Worm (Caenorhabditis elegans): ENCODE data around the gene pzf-1.

Gene pzf-1

DNA sequence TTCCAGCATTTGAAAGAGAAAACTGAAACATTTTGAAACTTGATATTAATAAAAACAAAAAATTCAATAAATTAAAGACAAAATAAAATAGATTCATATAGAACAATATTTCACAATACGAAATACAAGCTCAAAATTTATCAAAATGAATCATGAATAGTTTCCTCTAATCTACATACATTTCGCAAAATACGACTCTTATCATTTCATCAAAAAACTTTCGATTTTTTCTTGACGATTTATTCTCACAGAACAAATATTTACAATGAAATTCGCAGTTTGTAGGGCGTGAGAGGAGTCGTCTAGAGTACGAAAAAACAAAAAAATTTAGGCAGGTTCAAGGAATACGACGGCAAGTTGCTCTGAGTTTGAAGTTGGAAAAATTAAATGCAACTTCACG is 38.1 kb downstream of the pzf-1 start:
- peak; percentile 57 for TF ChIP-seq elt-2 (tag; optimal IDR thresholded peaks at IDR 0.05)
- TF ChIP-seq fkh-4 (tag; optimal IDR thresholded peaks at IDR 0.05; ENCODE audit: borderline replicate concordance): no peak

DNA sequence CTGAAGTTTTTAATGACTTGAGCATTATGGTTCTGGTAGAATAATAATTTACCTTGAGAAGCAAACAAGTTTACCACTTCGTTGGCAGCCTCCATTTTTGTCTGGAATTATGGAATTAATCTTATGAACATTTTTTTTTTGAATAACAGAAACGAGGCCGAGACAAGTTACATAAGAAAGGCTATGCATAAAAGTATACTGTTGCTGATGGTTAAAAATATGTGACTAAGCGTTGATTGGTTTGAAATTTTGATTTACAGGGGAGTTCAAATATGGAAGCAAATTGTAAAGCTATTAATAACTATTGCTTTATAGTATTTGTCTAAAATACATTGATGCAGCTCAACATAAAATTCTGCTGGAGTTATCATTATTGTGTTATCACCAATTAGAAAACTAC is 39.5 kb downstream of the pzf-1 start, which contains the start of gene cgt-1:
Gene cgt-1, minus strand, starts transcription at position 101 of the 400 bp plus-strand sequence.
- TF ChIP-seq swsn-7 (tag; optimal IDR thresholded peaks at IDR 0.05) (no peak), elt-2 (tag; optimal IDR thresholded peaks at IDR 0.05) (peak; percentile 24)

DNA sequence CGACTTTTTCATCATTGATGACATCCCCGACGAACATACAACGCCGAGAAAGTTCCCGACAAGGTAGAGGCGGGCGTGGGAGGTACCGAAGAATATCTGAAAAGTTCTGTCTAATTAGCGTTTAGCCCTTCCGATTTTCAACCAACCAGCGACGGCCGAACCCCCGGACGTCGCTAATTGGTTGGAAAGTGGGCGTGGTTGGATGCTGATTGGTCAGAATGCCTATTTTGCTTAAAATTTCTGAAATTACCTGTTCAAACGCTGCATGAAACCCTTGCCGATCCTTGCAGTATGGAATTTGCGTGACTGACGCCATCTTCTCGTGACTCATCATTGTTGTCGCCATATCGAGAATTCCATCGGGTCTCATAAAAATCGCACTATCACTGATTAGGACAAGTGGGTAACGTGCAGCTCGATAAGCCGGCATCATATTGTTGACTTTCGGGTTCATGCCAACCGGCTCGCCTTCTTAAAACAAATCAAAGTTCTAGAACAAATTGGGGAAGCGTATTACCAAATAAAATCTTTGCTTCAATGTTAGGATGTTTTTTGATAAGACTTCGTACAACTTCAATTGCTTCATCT is 40.4 kb downstream of the pzf-1 start:
- TF ChIP-seq lin-39 (tag; optimal IDR thresholded peaks at IDR 0.05): no peak
- peak; percentile 87 for TF ChIP-seq elt-2 (tag; optimal IDR thresholded peaks at IDR 0.05)
- peak in 1 of 2 experiments; percentile 25 for TF ChIP-seq lin-35 (GFP tag; optimal IDR thresholded peaks at IDR 0.05)
- TF ChIP-seq nhr-20 (tag; optimal IDR thresholded peaks at IDR 0.05): peak; percentile 24
- peak; percentile 18 for TF ChIP-seq nhr-90 (tag; optimal IDR thresholded peaks at IDR 0.05; ENCODE audit: poor library complexity)
- TF ChIP-seq tlp-1 (tag; optimal IDR thresholded peaks at IDR 0.05): peak; percentile 19

DNA sequence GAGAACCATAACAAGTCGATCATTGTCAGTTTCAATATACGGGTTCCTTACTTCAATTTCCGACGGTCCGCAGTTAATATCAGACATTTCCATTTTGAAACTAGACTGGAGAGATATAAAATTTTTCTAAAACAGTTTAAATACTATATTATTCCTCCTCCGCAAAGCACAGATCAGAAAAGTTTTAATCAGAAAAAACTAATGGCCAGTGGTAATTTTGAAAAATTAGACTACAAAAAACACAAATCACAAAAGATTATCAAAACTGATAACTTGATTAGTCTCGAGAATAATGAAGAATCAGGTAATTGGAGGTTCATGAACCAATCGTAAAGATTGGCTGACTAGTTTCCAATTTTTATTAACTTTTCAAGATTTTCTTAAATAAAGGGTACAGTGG is 42.3 kb downstream of the pzf-1 start, which contains the start of gene T06C12.9:
Gene T06C12.9, minus strand, starts transcription at position 101 of the 400 bp plus-strand sequence.
- no peak for TF ChIP-seq aly-2 (tag; optimal IDR thresholded peaks at IDR 0.05)
- no peak for TF ChIP-seq ets-5 (GFP tag; IDR thresholded peaks at IDR 0.05)
- TF ChIP-seq nhr-85 (tag): peak; percentile 20
- no peak for TF ChIP-seq efl-1 (optimal IDR thresholded peaks at IDR 0.05)
- no peak for TF ChIP-seq efl-1 (GFP tag; optimal IDR thresholded peaks at IDR 0.05 in 1 of 2)
- TF ChIP-seq ceh-63 (GFP tag; optimal IDR thresholded peaks at IDR 0.05): no peak
- TF ChIP-seq efl-3 (GFP tag; optimal IDR thresholded peaks at IDR 0.05): no peak

DNA sequence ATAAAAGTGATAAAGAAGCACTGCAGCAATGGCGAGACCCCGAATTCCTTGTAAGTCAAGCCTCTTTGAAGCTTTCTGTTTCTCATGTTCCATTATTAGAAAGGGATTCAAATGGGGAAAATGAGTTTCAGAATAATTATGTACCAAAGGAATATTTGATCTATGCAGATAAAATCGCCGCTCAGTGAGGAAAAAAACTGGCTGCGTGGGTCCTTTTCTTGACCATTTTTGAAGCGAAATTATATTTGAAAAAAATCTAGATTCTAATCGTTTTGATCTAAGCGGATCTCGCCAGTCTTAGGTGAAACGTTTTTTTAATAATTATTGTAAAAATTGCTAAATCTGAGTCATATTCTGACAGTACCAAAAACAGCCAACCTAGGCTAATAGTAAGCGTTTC is 43.5 kb downstream of the pzf-1 start, which contains the start of gene oac-42:
Gene oac-42, minus strand, starts transcription at position 101 of the 400 bp plus-strand sequence.
- TF ChIP-seq nhr-84 (tag; optimal IDR thresholded peaks at IDR 0.05): no peak
- no peak for TF ChIP-seq alr-1 (tag; optimal IDR thresholded peaks at IDR 0.05; ENCODE audit: borderline replicate concordance)
- no peak for TF ChIP-seq nhr-12 (tag; optimal IDR thresholded peaks at IDR 0.05)
- no peak for TF ChIP-seq fkh-8 (tag; optimal IDR thresholded peaks at IDR 0.05)
- no peak for TF ChIP-seq unc-98 (GFP tag; IDR thresholded peaks at IDR 0.05)
- no peak for TF ChIP-seq unc-86 (tag; optimal IDR thresholded peaks at IDR 0.05)
- TF ChIP-seq nhr-90 (tag; optimal IDR thresholded peaks at IDR 0.05; ENCODE audit: poor library complexity): no peak
- no peak for TF ChIP-seq nhr-47 (tag; optimal IDR thresholded peaks at IDR 0.05)

DNA sequence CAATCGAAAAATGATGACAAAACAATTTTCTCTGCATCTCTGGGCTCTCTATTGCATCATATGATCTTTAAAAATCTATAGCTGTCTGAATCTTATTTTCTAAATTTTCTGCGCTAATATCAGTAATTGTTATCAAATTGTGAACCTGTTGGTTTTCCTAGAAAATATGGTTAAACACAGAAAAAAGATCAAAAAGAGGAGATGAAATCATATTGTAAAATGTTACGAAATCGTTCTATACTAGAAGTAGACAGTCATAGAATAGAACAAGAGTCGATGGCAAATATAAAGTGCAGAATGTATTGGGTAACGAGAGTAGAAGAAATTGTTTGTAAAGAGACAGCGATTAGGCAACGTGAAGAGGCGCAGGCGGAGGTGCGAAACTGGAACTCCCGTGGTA is 47.5 kb downstream of the pzf-1 start:
- TF ChIP-seq egl-27 (tag; optimal IDR thresholded peaks at IDR 0.05) (peak in 1 of 2 experiments; percentile 20), nhr-237 (tag; optimal IDR thresholded peaks at IDR 0.05) (peak; percentile 71), zip-4 (GFP tag; optimal IDR thresholded peaks at IDR 0.05) (peak; percentile 76), snpc-4 (tag; optimal IDR thresholded peaks at IDR 0.05) (no peak), F16B12.6 (tag; optimal IDR thresholded peaks at IDR 0.05) (no peak), irx-1 (tag; optimal IDR thresholded peaks at IDR 0.05) (peak; percentile 34), aly-2 (tag; optimal IDR thresholded peaks at IDR 0.05) (no peak), mef-2 (tag; optimal IDR thresholded peaks at IDR 0.05) (peak; percentile 20), skn-1 (tag; optimal IDR thresholded peaks at IDR 0.05) (peak; percentile 100), elt-3 (tag; optimal IDR thresholded peaks at IDR 0.05) (peak in 2 of 6 experiments; percentile 59 to 83), lir-3 (tag; optimal IDR thresholded peaks at IDR 0.05; ENCODE audit: poor library complexity) (peak; percentile 48), lin-35 (GFP tag; optimal IDR thresholded peaks at IDR 0.05) (peak in 1 of 2 experiments; percentile 30), nhr-85 (tag) (peak; percentile 87), dpl-1 (GFP tag; optimal IDR thresholded peaks at IDR 0.05) (peak; percentile 3 to 20 (median 9)), unc-130 (tag; optimal IDR thresholded peaks at IDR 0.05) (no peak), ets-5 (GFP tag; IDR thresholded peaks at IDR 0.05) (no peak), mdl-1 (tag; optimal IDR thresholded peaks at IDR 0.05) (peak in 1 of 2 experiments; percentile 20), egl-13 (tag; optimal IDR thresholded peaks at IDR 0.05) (no peak), rnt-1 (tag; optimal IDR thresholded peaks at IDR 0.05) (peak; percentile 4), elt-2 (tag; optimal IDR thresholded peaks at IDR 0.05) (peak; percentile 58), lin-15B (tag; optimal IDR thresholded peaks at IDR 0.05) (no peak), ama-1 (optimal IDR thresholded peaks at IDR 0.05) (no peak), lin-14 (GFP tag; optimal IDR thresholded peaks at IDR 0.05) (peak; percentile 73), swsn-7 (tag; optimal IDR thresholded peaks at IDR 0.05) (peak; percentile 17), unc-62 (GFP tag; optimal IDR thresholded peaks at IDR 0.05) (no peak), C16A3.4 (tag; optimal IDR thresholded peaks at IDR 0.05) (peak; percentile 54)
